Fruit fly (Drosophila melanogaster): ENCODE results near the gene CG8840.

DNA sequence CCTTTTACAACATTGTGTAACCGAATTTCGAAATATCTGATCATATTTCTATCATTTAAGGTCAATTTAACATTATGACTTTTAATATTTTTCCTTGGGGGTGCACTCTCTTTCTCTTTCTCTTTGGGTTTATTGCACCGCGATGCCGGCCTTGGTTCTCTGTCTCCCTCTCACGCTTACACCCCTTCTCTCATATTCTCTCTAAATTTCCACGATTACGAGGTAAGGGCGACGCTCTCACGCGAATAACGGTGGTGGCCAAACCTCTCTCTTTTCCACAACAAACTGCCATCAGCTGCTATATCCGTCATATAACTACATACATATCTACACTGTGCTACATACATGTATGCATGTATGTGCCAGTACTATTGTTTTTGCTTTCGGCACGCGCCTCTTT is 15.6 kb downstream of the CG8840 start:
- TF ChIP-seq Myc (optimal IDR thresholded peaks at IDR 0.05) (no peak), psq (optimal IDR thresholded peaks at IDR 0.05) (no peak), insv (optimal IDR thresholded peaks at IDR 0.05) (no peak), h (optimal IDR thresholded peaks at IDR 0.05) (no peak)

Measured in Kc167 (cell line).